Worm (Caenorhabditis elegans) whole organism, late embryonic: ENCODE data around the gene fbxc-47.

Source experiments
- ceh-48 ChIP-seq: sonication (generic microtip); optimal IDR thresholded peaks from 2 replicates; lab custom pipeline; 2016; ENCODE audit warnings: missing genetic modification characterization, inconsistent platforms, missing compliant biosample characterization
- ceh-6 ChIP-seq: fragments of 200-800 bp; sonication (Bioruptor generic); optimal IDR thresholded peaks from 2 replicates; lab custom pipeline; 2018; ENCODE audit warnings: mild to moderate bottlenecking, missing genetic modification characterization, missing compliant biosample characterization
- elt-2 ChIP-seq: sonication (generic microtip); optimal IDR thresholded peaks from 2 replicates; lab custom pipeline; 2016; ENCODE audit warnings: missing genetic modification reagents, missing genetic modification characterization, missing compliant biosample characterization
- fkh-10 ChIP-seq: fragments of 150-350 bp; optimal IDR thresholded peaks from 2 replicates; lab custom pipeline; 2014; ENCODE audit warnings: missing biosample characterization, missing genetic modification reagents, missing genetic modification characterization

- no peak for TF ChIP-seq ceh-48 (tag; lab: Kevin White, UChicago)
- no peak for TF ChIP-seq elt-2 (tag; lab: Kevin White, UChicago)
- no peak for TF ChIP-seq ceh-6
- TF ChIP-seq fkh-10 (GFP tag; lab: Kevin White, UChicago), result no peak
Measured at ce11 chrIV:3781539-3781938, 23.8 kb upstream of the fbxc-47 start.
